Fruit fly (Drosophila melanogaster) S2 (cell line): ENCODE results near the gene Osi20.

ENCODE experiments used
- CG8478 ChIP-seq: fragments of >200 bp; optimal IDR thresholded peaks from 2 replicates; lab custom pipeline; 2018
- CTCF ChIP-seq, 2 experiments: fragments of >200 bp; optimal IDR thresholded peaks; 2 replicates each; lab custom pipeline; 2018

Gene Osi20

dm6 chr3R:6339795-6340194 is at the start of gene Osi20:
Gene Osi20 (plus strand): TSS chr3R:6340095.
- TF ChIP-seq CTCF (optimal IDR thresholded peaks at IDR 0.05; lab: Kevin White, UChicago) = no peak
- no peak for TF ChIP-seq CG8478 (lab: Kevin White, UChicago)

dm6 chr3R:6290289-6290688 is 49.6 kb upstream of the Osi20 start:
- TF ChIP-seq CG8478 (lab: Kevin White, UChicago) = no peak
- TF ChIP-seq CTCF (optimal IDR thresholded peaks at IDR 0.05; lab: Kevin White, UChicago) = no peak

- TF ChIP-seq CTCF (optimal IDR thresholded peaks at IDR 0.05; lab: Kevin White, UChicago) (no peak), CG8478 (lab: Kevin White, UChicago) (no peak)
Measured at dm6 chr3R:6291437-6291836, 48.5 kb upstream of the Osi20 start, which contains the start of gene Osi13. Gene Osi13 (plus strand): TSS chr3R:6291737.

dm6 chr3R:6294046-6294445 is 45.8 kb upstream of the Osi20 start:
- TF ChIP-seq CTCF (optimal IDR thresholded peaks at IDR 0.05; lab: Kevin White, UChicago) = no peak
- TF ChIP-seq CG8478 (lab: Kevin White, UChicago) = no peak

- TF ChIP-seq CG8478 (lab: Kevin White, UChicago) (no peak), CTCF (optimal IDR thresholded peaks at IDR 0.05; lab: Kevin White, UChicago) (no peak)
Measured at dm6 chr3R:6297164-6297563, 42.7 kb upstream of the Osi20 start.

dm6 chr3R:6298828-6299227 is 41.1 kb upstream of the Osi20 start, which contains the start of gene Osi14:
Gene Osi14 (plus strand): TSS chr3R:6299128.
- TF ChIP-seq CTCF (optimal IDR thresholded peaks at IDR 0.05; lab: Kevin White, UChicago) (no peak), CG8478 (lab: Kevin White, UChicago) (no peak)

dm6 chr3R:6301257-6301839 is 38.5 kb upstream of the Osi20 start, which contains the start of gene Osi15:
Gene Osi15 (plus strand): TSS chr3R:6301804.
- no peak for TF ChIP-seq CG8478 (lab: Kevin White, UChicago)
- no peak for TF ChIP-seq CTCF (optimal IDR thresholded peaks at IDR 0.05; lab: Kevin White, UChicago)

dm6 chr3R:6303738-6304137 is 36.2 kb upstream of the Osi20 start, which contains the start of gene CG46396:
Gene CG46396 (plus strand): TSS chr3R:6304038.
- TF ChIP-seq CG8478 (lab: Kevin White, UChicago) (no peak), CTCF (optimal IDR thresholded peaks at IDR 0.05; lab: Kevin White, UChicago) (no peak)

- TF ChIP-seq CTCF (optimal IDR thresholded peaks at IDR 0.05; lab: Kevin White, UChicago) = no peak
- no peak for TF ChIP-seq CG8478 (lab: Kevin White, UChicago)
Measured at dm6 chr3R:6304947-6305346, 34.9 kb upstream of the Osi20 start, which contains the start of gene Osi16. Gene Osi16 (plus strand): TSS chr3R:6305247.

dm6 chr3R:6306584-6306983 is 33.3 kb upstream of the Osi20 start, which contains the start of gene CG46026:
Gene CG46026 (plus strand): TSS chr3R:6306884.
- TF ChIP-seq CG8478 (lab: Kevin White, UChicago) = no peak
- TF ChIP-seq CTCF (optimal IDR thresholded peaks at IDR 0.05; lab: Kevin White, UChicago) = no peak

- TF ChIP-seq CTCF (optimal IDR thresholded peaks at IDR 0.05; lab: Kevin White, UChicago) (no peak), CG8478 (lab: Kevin White, UChicago) (no peak)
Measured at dm6 chr3R:6309676-6310075, 30.2 kb upstream of the Osi20 start, which contains the start of gene CG31560. Gene CG31560 (plus strand): TSS chr3R:6309976.

dm6 chr3R:6311641-6312259 is 28.1 kb upstream of the Osi20 start, which contains the start of gene Osi17:
Gene Osi17 (plus strand): TSS chr3R:6311772.
- no peak for TF ChIP-seq CG8478 (lab: Kevin White, UChicago)
- no peak for TF ChIP-seq CTCF (optimal IDR thresholded peaks at IDR 0.05; lab: Kevin White, UChicago)

- TF ChIP-seq CG8478 (lab: Kevin White, UChicago) (no peak), CTCF (optimal IDR thresholded peaks at IDR 0.05; lab: Kevin White, UChicago) (no peak)
Measured at dm6 chr3R:6315078-6315477, 24.8 kb upstream of the Osi20 start.

dm6 chr3R:6329774-6330298 is 10.1 kb upstream of the Osi20 start, which contains the start of gene Osi18:
Gene Osi18 (plus strand): TSS chr3R:6330248.
- TF ChIP-seq CG8478 (lab: Kevin White, UChicago) = no peak
- no peak for TF ChIP-seq CTCF (optimal IDR thresholded peaks at IDR 0.05; lab: Kevin White, UChicago)

dm6 chr3R:6334906-6335433 is 4.9 kb upstream of the Osi20 start, which contains the start of gene Osi19:
Gene Osi19 (plus strand): TSS chr3R:6335362.
- no peak for TF ChIP-seq CTCF (optimal IDR thresholded peaks at IDR 0.05; lab: Kevin White, UChicago)
- TF ChIP-seq CG8478 (lab: Kevin White, UChicago) = no peak
